Fruit fly (Drosophila melanogaster): ENCODE results near the gene Sfp24Bd.
A peak's percentile ranks its signal among the peaks of the same experiment; 100 is the strongest.

Gene Sfp24Bd

dm6 chr2L:3675770-3676169 lies 6.8 kb upstream of the Sfp24Bd start (continued):
- no peak for TF ChIP-seq CG10321 (GFP tag; IDR thresholded peaks at IDR 0.05)
- TF ChIP-seq fru (optimal IDR thresholded peaks at IDR 0.05), result no peak
- no peak for TF ChIP-seq CG9932 (GFP tag; IDR thresholded peaks at IDR 0.05)
- TF ChIP-seq salm (tag; optimal IDR thresholded peaks at IDR 0.05), result no peak
- 0 out of 2 replicates have a peak, but pooled peaks have one; percentile 7 for TF ChIP-seq CG32772 (GFP tag; IDR thresholded peaks at IDR 0.05)
- no peak for TF ChIP-seq CG6683 (GFP tag; optimal IDR thresholded peaks at IDR 0.05)
- peak; percentile 49; the same call in 1 of the 2 replicates for TF ChIP-seq ara (GFP tag; IDR thresholded peaks at IDR 0.05)
- TF ChIP-seq al (GFP tag; IDR thresholded peaks at IDR 0.05), result no peak
- no peak for TF ChIP-seq usp (GFP tag; optimal IDR thresholded peaks at IDR 0.05)
- TF ChIP-seq Nf-YA (GFP tag; IDR thresholded peaks at IDR 0.05), result no peak
- peak; percentile 53 for TF ChIP-seq CG18262 (tag; optimal IDR thresholded peaks at IDR 0.05)
- TF ChIP-seq CG17912 (GFP tag; optimal IDR thresholded peaks at IDR 0.05), result no peak
- TF ChIP-seq gro (GFP tag; optimal IDR thresholded peaks at IDR 0.05), result no peak
- no peak for TF ChIP-seq Atf-2 (GFP tag; optimal IDR thresholded peaks at IDR 0.05)
- 0 out of 2 replicates have a peak, but pooled peaks have one; percentile 34 for TF ChIP-seq CG7372 (GFP tag; IDR thresholded peaks at IDR 0.05)
- TF ChIP-seq Atf6 (GFP tag; IDR thresholded peaks at IDR 0.05), result no peak
- peak; percentile 6 for TF ChIP-seq CoRest (tag; optimal IDR thresholded peaks at IDR 0.05)
- TF ChIP-seq CG12236 (GFP tag; optimal IDR thresholded peaks at IDR 0.05), result no peak
- TF ChIP-seq CG6813 (GFP tag; optimal IDR thresholded peaks at IDR 0.05), result no peak
- TF ChIP-seq CG3407 (GFP tag; optimal IDR thresholded peaks at IDR 0.05), result no peak
- no peak for TF ChIP-seq schlank (tag; optimal IDR thresholded peaks at IDR 0.05)
- peak; percentile 10; the same call in 1 of the 2 replicates for TF ChIP-seq CG3847 (GFP tag; IDR thresholded peaks at IDR 0.05)
- TF ChIP-seq Optix (GFP tag; IDR thresholded peaks at IDR 0.05), result no peak
- TF ChIP-seq CG3838 (GFP tag; optimal IDR thresholded peaks at IDR 0.05), result no peak
- no peak for TF ChIP-seq CG11085 (GFP tag; IDR thresholded peaks at IDR 0.05)
- TF ChIP-seq CG4707 (GFP tag; optimal IDR thresholded peaks at IDR 0.05), result no peak
- TF ChIP-seq PHDP (tag; optimal IDR thresholded peaks at IDR 0.05), result no peak
- peak; percentile 6 for TF ChIP-seq ewg (GFP tag; optimal IDR thresholded peaks at IDR 0.05)
- no peak for TF ChIP-seq ab (GFP tag; optimal IDR thresholded peaks at IDR 0.05)
- TF ChIP-seq mam (GFP tag; optimal IDR thresholded peaks at IDR 0.05), result no peak
- no peak for TF ChIP-seq CG9215 (GFP tag; IDR thresholded peaks at IDR 0.05)
- TF ChIP-seq CG13775 (GFP tag; optimal IDR thresholded peaks at IDR 0.05), result no peak
- no peak for TF ChIP-seq Scr (GFP tag; IDR thresholded peaks at IDR 0.05; ENCODE audit: partially characterized antibody)
- TF ChIP-seq caup (GFP tag; optimal IDR thresholded peaks at IDR 0.05; ENCODE audit: severe bottlenecking), result no peak
- TF ChIP-seq sqz (GFP tag; optimal IDR thresholded peaks at IDR 0.05), result no peak
- TF ChIP-seq dpn (GFP tag; optimal IDR thresholded peaks at IDR 0.05), result no peak
- TF ChIP-seq Lhr (GFP tag; optimal IDR thresholded peaks at IDR 0.05), result peak; percentile 1
- no peak for TF ChIP-seq pho (GFP tag; optimal IDR thresholded peaks at IDR 0.05)
- TF ChIP-seq pita (GFP tag; optimal IDR thresholded peaks at IDR 0.05), result no peak
- TF ChIP-seq scrt (GFP tag; optimal IDR thresholded peaks at IDR 0.05), result no peak
- TF ChIP-seq pros (GFP tag; optimal IDR thresholded peaks at IDR 0.05), result no peak
- peak; percentile 13 for TF ChIP-seq CG2875 (GFP tag; optimal IDR thresholded peaks at IDR 0.05)
- no peak for TF ChIP-seq ftz-f1 (GFP tag; optimal IDR thresholded peaks at IDR 0.05)
- no peak for TF ChIP-seq kni (GFP tag; optimal IDR thresholded peaks at IDR 0.05)
- no peak for TF ChIP-seq odd (GFP tag; optimal IDR thresholded peaks at IDR 0.05)
- TF ChIP-seq gfzf (GFP tag; optimal IDR thresholded peaks at IDR 0.05), result no peak
- 0 out of 3 replicates have a peak, but pooled peaks have one; percentile 9 for TF ChIP-seq otp (GFP tag; IDR thresholded peaks at IDR 0.05)
- no peak for TF ChIP-seq Tbp (GFP tag; optimal IDR thresholded peaks at IDR 0.05)
- no peak for TF ChIP-seq CG1602 (GFP tag; optimal IDR thresholded peaks at IDR 0.05)
- no peak for TF ChIP-seq Sin3A (optimal IDR thresholded peaks at IDR 0.05)
- peak; percentile 17 for TF ChIP-seq ATbp (GFP tag; optimal IDR thresholded peaks at IDR 0.05)
- no peak for TF ChIP-seq Bdp1 (GFP tag; optimal IDR thresholded peaks at IDR 0.05)
